Worm (Caenorhabditis elegans): ENCODE measurements around the gene srh-67.

DNA sequence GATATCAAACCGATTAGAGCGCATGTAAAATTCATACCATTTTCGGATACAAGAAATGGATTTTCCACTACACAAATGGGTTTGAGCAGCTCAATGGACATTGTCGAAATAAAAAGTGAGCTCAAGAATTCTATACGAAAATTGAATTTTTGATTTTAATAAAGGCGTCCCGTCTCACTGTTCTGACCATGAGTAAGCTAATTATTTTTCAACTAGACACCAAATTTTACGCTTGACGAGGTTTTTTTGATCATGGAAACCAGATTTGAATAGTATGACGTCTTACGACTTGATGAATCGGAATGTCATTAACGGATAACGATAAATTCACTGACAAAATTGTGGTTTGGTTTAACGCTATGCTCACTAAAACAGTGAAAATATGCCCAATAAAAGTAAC is 7.6 kb downstream of the srh-67 start, which contains the start of gene srh-61:
- TF ChIP-seq mdl-1 (tag; optimal IDR thresholded peaks at IDR 0.05) = no peak
- TF ChIP-seq nhr-77 (tag; optimal IDR thresholded peaks at IDR 0.05) = no peak
- TF ChIP-seq nhr-11 (tag; optimal IDR thresholded peaks at IDR 0.05) = no peak
- TF ChIP-seq lin-15B (tag; optimal IDR thresholded peaks at IDR 0.05) = no peak
- TF ChIP-seq unc-62 (GFP tag; optimal IDR thresholded peaks at IDR 0.05) = no peak
- no peak for TF ChIP-seq nhr-28 (tag; optimal IDR thresholded peaks at IDR 0.05)
- no peak for TF ChIP-seq skn-1 (tag; optimal IDR thresholded peaks at IDR 0.05)
- no peak for TF ChIP-seq ceh-28 (tag; optimal IDR thresholded peaks at IDR 0.05)

All from whole organism, L3 larva.